Worm (Caenorhabditis elegans): Measurements from ENCODE around the gene F10C1.9.
A peak's percentile ranks its signal among the peaks of the same experiment; 100 is the strongest.

F10C1.9 gene

ce11 chrII:5749733-5750238 lies 4.7 kb upstream of the F10C1.9 start, which contains the start of gene ifb-2:
Gene ifb-2 (plus strand): TSS chrII:5750188.
- no peak for TF ChIP-seq C04F5.9 (tag; optimal IDR thresholded peaks at IDR 0.05)
- TF ChIP-seq elt-2 (tag; optimal IDR thresholded peaks at IDR 0.05) = peak; percentile 90
- peak in 1 of 2 experiments; percentile 15 for TF ChIP-seq lin-35 (GFP tag; optimal IDR thresholded peaks at IDR 0.05)

- no peak for TF ChIP-seq efl-3 (GFP tag; optimal IDR thresholded peaks at IDR 0.05)
- TF ChIP-seq ceh-90 (tag; optimal IDR thresholded peaks at IDR 0.05) = no peak
- TF ChIP-seq dsc-1 (tag; optimal IDR thresholded peaks at IDR 0.05) = no peak
- no peak for TF ChIP-seq ama-1 (optimal IDR thresholded peaks at IDR 0.05)
- TF ChIP-seq fkh-4 (tag; optimal IDR thresholded peaks at IDR 0.05; ENCODE audit: borderline replicate concordance) = no peak
- peak; percentile 24 for TF ChIP-seq lin-14 (GFP tag; optimal IDR thresholded peaks at IDR 0.05)
- no peak for TF ChIP-seq ceh-8 (GFP tag; optimal IDR thresholded peaks at IDR 0.05)
- peak; percentile 90 for TF ChIP-seq pqm-1 (tag; optimal IDR thresholded peaks at IDR 0.05)
- no peak for TF ChIP-seq lsy-2 (tag; optimal IDR thresholded peaks at IDR 0.05)
- no peak for TF ChIP-seq sptf-1 (tag; optimal IDR thresholded peaks at IDR 0.05)
- no peak for TF ChIP-seq dpl-1 (GFP tag; optimal IDR thresholded peaks at IDR 0.05)
- peak; percentile 3 for TF ChIP-seq nhr-20 (tag; optimal IDR thresholded peaks at IDR 0.05)
- TF ChIP-seq nhr-71 (tag; optimal IDR thresholded peaks at IDR 0.05) = peak; percentile 4
- TF ChIP-seq tlp-1 (tag; optimal IDR thresholded peaks at IDR 0.05) = peak; percentile 65
- no peak for TF ChIP-seq nhr-76 (tag; optimal IDR thresholded peaks at IDR 0.05)
- TF ChIP-seq grh-1 (GFP tag; IDR thresholded peaks at IDR 0.05) = no peak
- TF ChIP-seq hpl-2 (GFP tag; optimal IDR thresholded peaks at IDR 0.05) = no peak
- TF ChIP-seq aly-2 (tag; optimal IDR thresholded peaks at IDR 0.05) = no peak
- no peak for TF ChIP-seq mef-2 (tag; optimal IDR thresholded peaks at IDR 0.05)
- no peak for TF ChIP-seq ceh-63 (GFP tag; optimal IDR thresholded peaks at IDR 0.05)
- TF ChIP-seq unc-30 (tag; optimal IDR thresholded peaks at IDR 0.05) = no peak
- no peak for TF ChIP-seq egl-13 (tag; optimal IDR thresholded peaks at IDR 0.05)
- TF ChIP-seq ets-5 (GFP tag; IDR thresholded peaks at IDR 0.05) = no peak
- TF ChIP-seq snpc-4 (tag; optimal IDR thresholded peaks at IDR 0.05) = no peak
- TF ChIP-seq ceh-82 (tag; optimal IDR thresholded peaks at IDR 0.05) = no peak
- no peak for TF ChIP-seq unc-98 (GFP tag; IDR thresholded peaks at IDR 0.05)
- peak in 1 of 2 experiments; percentile 12 for TF ChIP-seq lin-35 (GFP tag; optimal IDR thresholded peaks at IDR 0.05)
- no peak for TF ChIP-seq isw-1 (GFP tag; IDR thresholded peaks at IDR 0.05)
- TF ChIP-seq elt-2 (tag; optimal IDR thresholded peaks at IDR 0.05) = peak; percentile 99
- no peak for TF ChIP-seq nhr-77 (tag; optimal IDR thresholded peaks at IDR 0.05)
- no peak for TF ChIP-seq ces-1 (GFP tag; optimal IDR thresholded peaks at IDR 0.05)
- no peak for TF ChIP-seq xbp-1 (tag; optimal IDR thresholded peaks at IDR 0.05)
- no peak for TF ChIP-seq swsn-7 (tag; optimal IDR thresholded peaks at IDR 0.05)
- no peak for TF ChIP-seq unc-62 (GFP tag; optimal IDR thresholded peaks at IDR 0.05)
- no peak for TF ChIP-seq nhr-12 (tag; optimal IDR thresholded peaks at IDR 0.05)
- TF ChIP-seq jun-1 (tag; optimal IDR thresholded peaks at IDR 0.05) = peak; percentile 47
- TF ChIP-seq pax-3 (tag; optimal IDR thresholded peaks at IDR 0.05) = no peak
- no peak for TF ChIP-seq blmp-1 (tag; optimal IDR thresholded peaks at IDR 0.05)
- no peak for TF ChIP-seq unc-130 (tag; optimal IDR thresholded peaks at IDR 0.05)
Observed at ce11 chrII:5748395-5748794, 3.3 kb upstream of the F10C1.9 start.

- TF ChIP-seq lin-39 (tag; optimal IDR thresholded peaks at IDR 0.05) (no peak), lin-35 (GFP tag; optimal IDR thresholded peaks at IDR 0.05) (peak in 1 of 2 experiments; percentile 24), jun-1 (tag; optimal IDR thresholded peaks at IDR 0.05) (peak; percentile 0), snpc-4 (tag; optimal IDR thresholded peaks at IDR 0.05) (no peak), elt-2 (tag; optimal IDR thresholded peaks at IDR 0.05) (peak; percentile 96), ceh-90 (tag; optimal IDR thresholded peaks at IDR 0.05) (no peak)
Observed at ce11 chrII:5747312-5747711, 2.2 kb upstream of the F10C1.9 start.
